Worm (Caenorhabditis elegans) whole organism, mixed stage, embryonic: Measurements from ENCODE around the gene twnk-1.
A peak's percentile ranks its signal among the peaks of the same experiment; 100 is the strongest.

Source experiments
- blmp-1 ChIP-seq: fragments of 150-350 bp; optimal IDR thresholded peaks from 2 replicates; lab custom pipeline; 2014; ENCODE audit warnings: missing biosample characterization, missing genetic modification characterization
- ceh-43 ChIP-seq: fragments of 200-800 bp; sonication (Bioruptor generic); optimal IDR thresholded peaks from 2 replicates; lab custom pipeline; 2018; ENCODE audit warnings: mild to moderate bottlenecking, missing genetic modification characterization, moderate library complexity, missing compliant biosample characterization
- drap-1 ChIP-seq: fragments of 200-800 bp; sonication (Bioruptor generic); optimal IDR thresholded peaks from 3 replicates; lab custom pipeline; 2018; ENCODE audit warnings: mild to moderate bottlenecking, missing genetic modification characterization, missing compliant biosample characterization
- elt-1 ChIP-seq: sonication (generic microtip); optimal IDR thresholded peaks from 2 replicates; lab custom pipeline; 2017; ENCODE audit warnings: missing genetic modification characterization, mild to moderate bottlenecking, missing compliant biosample characterization, antibody characterized with exemption, moderate library complexity, borderline replicate concordance; ENCODE audit not compliant: insufficient read depth
- lsy-2 ChIP-seq: fragments of 150-350 bp; optimal IDR thresholded peaks from 2 replicates; lab custom pipeline; 2014; ENCODE audit warnings: missing biosample characterization, missing genetic modification characterization
- nhr-12 ChIP-seq: fragments of 150-350 bp; optimal IDR thresholded peaks from 2 replicates; lab custom pipeline; 2014; ENCODE audit warnings: missing biosample characterization, missing genetic modification characterization
- nhr-237 ChIP-seq: fragments of 150-350 bp; optimal IDR thresholded peaks from 2 replicates; lab custom pipeline; 2014; ENCODE audit warnings: missing biosample characterization, missing genetic modification characterization
- snpc-4 ChIP-seq: fragments of 150-350 bp; optimal IDR thresholded peaks from 2 replicates; lab custom pipeline; 2014; ENCODE audit warnings: missing biosample characterization, missing genetic modification characterization
- ztf-11 ChIP-seq: fragments of 150-350 bp; optimal IDR thresholded peaks from 2 replicates; lab custom pipeline; 2014; ENCODE audit warnings: missing biosample characterization, missing genetic modification characterization

- TF ChIP-seq blmp-1 (tag; lab: Kevin White, UChicago) (no peak), ztf-11 (tag; lab: Kevin White, UChicago) (peak; percentile 88), elt-1 (peak; percentile 6), lsy-2 (peak; percentile 56), ceh-43 (peak; percentile 21), drap-1 (GFP tag; lab: Kevin White, UChicago) (peak; percentile 88), snpc-4 (tag; lab: Kevin White, UChicago) (no peak), nhr-12 (tag; lab: Kevin White, UChicago) (peak; percentile 62), nhr-237 (peak; percentile 50)
Observed at ce11 chrX:5811997-5812562, 21.1 kb downstream of the twnk-1 start.
